Worm (Caenorhabditis elegans): ENCODE results near the gene F26G1.15.

- TF ChIP-seq ama-1 (optimal IDR thresholded peaks at IDR 0.05) (no peak), unc-39 (tag; optimal IDR thresholded peaks at IDR 0.05) (no peak)
These were observed 48.4 kb upstream of the F26G1.15 start, which contains the start of gene acs-11 for ce11 chrII:4741527-4742187.

Measured in whole organism, L2 larva.